Fruit fly (Drosophila melanogaster) whole organism, wandering third instar larva: ENCODE results near the gene Sbf.

ENCODE experiments used
- Abd-B ChIP-seq: fragments of >200 bp; optimal IDR thresholded peaks from 2 replicates; lab custom pipeline; 2017; ENCODE audit warnings: missing biosample characterization, missing genetic modification characterization
- N ChIP-seq: fragments of >200 bp; optimal IDR thresholded peaks from 2 replicates; lab custom pipeline; 2018; ENCODE audit warnings: missing biosample characterization, missing external identifiers, missing genetic modification characterization
- pan ChIP-seq: fragments of >200 bp; optimal IDR thresholded peaks from 2 replicates; lab custom pipeline; 2017
- psq ChIP-seq: fragments of 200-800 bp; sonication (Bioruptor generic); optimal IDR thresholded peaks from 3 replicates; lab custom pipeline; 2017; ENCODE audit warnings: missing biosample characterization, mild to moderate bottlenecking, missing genetic modification characterization, moderate library complexity
- sv ChIP-seq: fragments of 200-800 bp; sonication (Bioruptor generic); optimal IDR thresholded peaks from 3 replicates; lab custom pipeline; 2016; ENCODE audit warnings: missing biosample characterization, missing genetic modification characterization
- tai ChIP-seq: sonication (Bioruptor generic); optimal IDR thresholded peaks from 2 replicates; lab custom pipeline; 2016; ENCODE audit warnings: missing biosample characterization, missing genetic modification characterization

dm6 chr3R:11778879-11779278 is 17.9 kb downstream of the Sbf start:
- TF ChIP-seq pan (lab: Kevin White, UChicago) (no peak), Abd-B (GFP tag; lab: Kevin White, UChicago) (no peak), sv (GFP tag; lab: Kevin White, UChicago) (no peak), psq (GFP tag; lab: Kevin White, UChicago) (no peak), tai (GFP tag; lab: Kevin White, UChicago) (no peak), N (GFP tag; lab: Kevin White, UChicago) (no peak)
